Fruit fly (Drosophila melanogaster) Kc167 (cell line): Measurements from ENCODE around the gene CG12541.

Experiments
- Myc ChIP-seq: fragments of >200 bp; optimal IDR thresholded peaks from 2 replicates; lab custom pipeline; 2017; ENCODE audit warnings: missing external identifiers
- h ChIP-seq: fragments of >200 bp; optimal IDR thresholded peaks from 3 replicates; lab custom pipeline; 2018; ENCODE audit warnings: missing external identifiers
- insv ChIP-seq: fragments of >200 bp; optimal IDR thresholded peaks from 3 replicates; lab custom pipeline; 2018; ENCODE audit warnings: missing external identifiers
- psq ChIP-seq: fragments of >200 bp; optimal IDR thresholded peaks from 2 replicates; lab custom pipeline; 2017; ENCODE audit warnings: missing external identifiers

DNA sequence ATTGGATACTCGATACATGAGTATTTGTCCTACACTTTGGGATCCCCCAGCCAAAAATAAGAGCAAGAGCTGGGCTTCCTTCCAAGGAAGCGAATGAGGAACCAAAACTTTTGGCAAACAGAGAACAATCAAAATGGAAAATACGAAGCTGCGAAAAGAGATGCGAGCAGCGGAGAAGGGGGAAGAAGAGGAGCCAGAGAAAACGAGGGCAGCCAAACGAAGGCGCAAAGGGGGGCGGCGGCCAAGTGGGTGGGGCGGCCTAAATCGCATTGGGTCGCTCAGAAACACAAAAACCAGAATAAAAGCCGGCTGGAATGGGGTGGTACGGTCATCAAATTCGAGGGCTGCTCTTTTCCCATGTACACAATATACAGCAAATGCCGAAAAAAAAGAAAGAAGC is 28.3 kb upstream of the CG12541 start:
- TF ChIP-seq Myc (no peak), psq (lab: Kevin White, UChicago) (no peak), insv (lab: Kevin White, UChicago) (no peak), h (lab: Kevin White, UChicago) (no peak)
